Fruit fly (Drosophila melanogaster): Measurements from ENCODE around the gene Cpr67Fa1.
A peak's percentile ranks its signal among the peaks of the same experiment; 100 is the strongest.

Gene Cpr67Fa1

dm6 chr3L:10856534-10857030 is 33.2 kb upstream of the Cpr67Fa1 start:
- TF ChIP-seq CG5204 (GFP tag; optimal IDR thresholded peaks at IDR 0.05): no peak
- no peak for TF ChIP-seq CG7101 (tag; optimal IDR thresholded peaks at IDR 0.05)
- TF ChIP-seq ovo (GFP tag; optimal IDR thresholded peaks at IDR 0.05): no peak
- peak; percentile 28 for TF ChIP-seq Hr96 (GFP tag; optimal IDR thresholded peaks at IDR 0.05)
- TF ChIP-seq CG7045 (GFP tag; optimal IDR thresholded peaks at IDR 0.05): no peak
- TF ChIP-seq bab1 (GFP tag; optimal IDR thresholded peaks at IDR 0.05): no peak
- TF ChIP-seq CG12768 (GFP tag; optimal IDR thresholded peaks at IDR 0.05): peak; percentile 61
- TF ChIP-seq pad (GFP tag; optimal IDR thresholded peaks at IDR 0.05): peak; percentile 78
- no peak for TF ChIP-seq Crg-1 (GFP tag; optimal IDR thresholded peaks at IDR 0.05)
- peak; percentile 1 for TF ChIP-seq CG33017 (tag; optimal IDR thresholded peaks at IDR 0.05)
- no peak for TF ChIP-seq CG11617 (GFP tag; optimal IDR thresholded peaks at IDR 0.05)
- TF ChIP-seq cnc (optimal IDR thresholded peaks at IDR 0.05): no peak
- peak; percentile 13 for TF ChIP-seq toe (GFP tag; optimal IDR thresholded peaks at IDR 0.05)
- TF ChIP-seq Mnt (GFP tag; optimal IDR thresholded peaks at IDR 0.05): peak; percentile 19
- no peak for TF ChIP-seq CG14711 (tag; optimal IDR thresholded peaks at IDR 0.05)
- no peak for TF ChIP-seq kay (GFP tag; ENCODE audit: borderline replicate concordance)
- TF ChIP-seq CG1620 (GFP tag; optimal IDR thresholded peaks at IDR 0.05): no peak
- no peak for TF ChIP-seq Clk (GFP tag; optimal IDR thresholded peaks at IDR 0.05)
- TF ChIP-seq tj (GFP tag; optimal IDR thresholded peaks at IDR 0.05): peak; percentile 37
- peak; percentile 57 for TF ChIP-seq cic (GFP tag; optimal IDR thresholded peaks at IDR 0.05)

- TF ChIP-seq Mnt (GFP tag; optimal IDR thresholded peaks at IDR 0.05) (peak; percentile 51), Hr96 (GFP tag; optimal IDR thresholded peaks at IDR 0.05) (peak; percentile 54), CG11617 (GFP tag; optimal IDR thresholded peaks at IDR 0.05) (no peak), pad (GFP tag; optimal IDR thresholded peaks at IDR 0.05) (peak; percentile 82), cic (GFP tag; optimal IDR thresholded peaks at IDR 0.05) (peak; percentile 73), cnc (optimal IDR thresholded peaks at IDR 0.05) (no peak), CG1620 (GFP tag; optimal IDR thresholded peaks at IDR 0.05) (no peak), Clk (GFP tag; optimal IDR thresholded peaks at IDR 0.05) (no peak), bab1 (GFP tag; optimal IDR thresholded peaks at IDR 0.05) (no peak), CG33017 (tag; optimal IDR thresholded peaks at IDR 0.05) (peak; percentile 55), CG14711 (tag; optimal IDR thresholded peaks at IDR 0.05) (peak; percentile 20), kay (GFP tag; ENCODE audit: borderline replicate concordance) (peak; percentile 69), tj (GFP tag; optimal IDR thresholded peaks at IDR 0.05) (peak; percentile 11), CG12768 (GFP tag; optimal IDR thresholded peaks at IDR 0.05) (peak; percentile 64), CG5204 (GFP tag; optimal IDR thresholded peaks at IDR 0.05) (no peak), Crg-1 (GFP tag; optimal IDR thresholded peaks at IDR 0.05) (no peak), toe (GFP tag; optimal IDR thresholded peaks at IDR 0.05) (peak; percentile 5), CG7101 (tag; optimal IDR thresholded peaks at IDR 0.05) (peak; percentile 39)
These were observed 32.2 kb upstream of the Cpr67Fa1 start for dm6 chr3L:10857515-10858023.

dm6 chr3L:10858569-10858968 is 31.2 kb upstream of the Cpr67Fa1 start:
- TF ChIP-seq bab1 (GFP tag; optimal IDR thresholded peaks at IDR 0.05) (no peak), CG7045 (GFP tag; optimal IDR thresholded peaks at IDR 0.05) (no peak), ovo (GFP tag; optimal IDR thresholded peaks at IDR 0.05) (no peak), Hr96 (GFP tag; optimal IDR thresholded peaks at IDR 0.05) (no peak), cnc (optimal IDR thresholded peaks at IDR 0.05) (no peak)

dm6 chr3L:10860042-10860643 is 29.6 kb upstream of the Cpr67Fa1 start:
- no peak for TF ChIP-seq Mnt (GFP tag; optimal IDR thresholded peaks at IDR 0.05)
- no peak for TF ChIP-seq Clk (GFP tag; optimal IDR thresholded peaks at IDR 0.05)
- TF ChIP-seq Hr96 (GFP tag; optimal IDR thresholded peaks at IDR 0.05): no peak
- no peak for TF ChIP-seq CG11617 (GFP tag; optimal IDR thresholded peaks at IDR 0.05)
- no peak for TF ChIP-seq CG1620 (GFP tag; optimal IDR thresholded peaks at IDR 0.05)
- TF ChIP-seq cic (GFP tag; optimal IDR thresholded peaks at IDR 0.05): no peak
- no peak for TF ChIP-seq CG7101 (tag; optimal IDR thresholded peaks at IDR 0.05)
- TF ChIP-seq kay (GFP tag; ENCODE audit: borderline replicate concordance): no peak
- no peak for TF ChIP-seq pad (GFP tag; optimal IDR thresholded peaks at IDR 0.05)
- TF ChIP-seq CG14711 (tag; optimal IDR thresholded peaks at IDR 0.05): no peak
- no peak for TF ChIP-seq CG5204 (GFP tag; optimal IDR thresholded peaks at IDR 0.05)
- TF ChIP-seq CG12768 (GFP tag; optimal IDR thresholded peaks at IDR 0.05): no peak
- no peak for TF ChIP-seq CG33017 (tag; optimal IDR thresholded peaks at IDR 0.05)
- no peak for TF ChIP-seq tj (GFP tag; optimal IDR thresholded peaks at IDR 0.05)
- TF ChIP-seq ovo (GFP tag; optimal IDR thresholded peaks at IDR 0.05): no peak
- TF ChIP-seq toe (GFP tag; optimal IDR thresholded peaks at IDR 0.05): no peak
- no peak for TF ChIP-seq Crg-1 (GFP tag; optimal IDR thresholded peaks at IDR 0.05)
- no peak for TF ChIP-seq bab1 (GFP tag; optimal IDR thresholded peaks at IDR 0.05)
- TF ChIP-seq CG7045 (GFP tag; optimal IDR thresholded peaks at IDR 0.05): no peak
- no peak for TF ChIP-seq cnc (optimal IDR thresholded peaks at IDR 0.05)

- TF ChIP-seq CG33017 (tag; optimal IDR thresholded peaks at IDR 0.05) (no peak), Crg-1 (GFP tag; optimal IDR thresholded peaks at IDR 0.05) (no peak), bab1 (GFP tag; optimal IDR thresholded peaks at IDR 0.05) (no peak), Mnt (GFP tag; optimal IDR thresholded peaks at IDR 0.05) (no peak), toe (GFP tag; optimal IDR thresholded peaks at IDR 0.05) (no peak), CG14711 (tag; optimal IDR thresholded peaks at IDR 0.05) (no peak), CG5204 (GFP tag; optimal IDR thresholded peaks at IDR 0.05) (no peak), CG7045 (GFP tag; optimal IDR thresholded peaks at IDR 0.05) (no peak), cnc (optimal IDR thresholded peaks at IDR 0.05) (no peak), kay (GFP tag; ENCODE audit: borderline replicate concordance) (no peak)
These were observed 27.9 kb upstream of the Cpr67Fa1 start for dm6 chr3L:10861657-10862543.
